Fruit fly (Drosophila melanogaster) whole organism, wandering third instar larva: ENCODE measurements around the gene Dlip1.

Experiments
- Abd-B ChIP-seq: fragments of >200 bp; optimal IDR thresholded peaks from 2 replicates; lab custom pipeline; 2017; ENCODE audit warnings: missing biosample characterization, missing genetic modification characterization
- CG32264 ChIP-seq: fragments of 200-800 bp; sonication (Bioruptor generic); optimal IDR thresholded peaks from 2 replicates; lab custom pipeline; 2016; ENCODE audit warnings: missing biosample characterization, missing genetic modification characterization
- CG9705 ChIP-seq: fragments of 200-800 bp; sonication (Bioruptor generic); optimal IDR thresholded peaks from 2 replicates; lab custom pipeline; 2018; ENCODE audit warnings: missing biosample characterization, mild to moderate bottlenecking, missing genetic modification characterization
- CrebA ChIP-seq: fragments of 200-800 bp; sonication (Bioruptor generic); optimal IDR thresholded peaks from 2 replicates; lab custom pipeline; 2016; ENCODE audit warnings: missing biosample characterization, mild to moderate bottlenecking, missing genetic modification characterization, borderline replicate concordance
- Dfd ChIP-seq: fragments of >200 bp; optimal IDR thresholded peaks from 2 replicates; lab custom pipeline; 2017; ENCODE audit warnings: missing biosample characterization, missing genetic modification characterization
- Dif ChIP-seq: fragments of 200-275, 200-300 bp; sonication (Bioruptor generic); optimal IDR thresholded peaks from 2 replicates; lab custom pipeline; 2018; ENCODE audit warnings: missing biosample characterization, missing genetic modification characterization; ENCODE audit not compliant: partially characterized antibody
- GATAd ChIP-seq: sonication (Bioruptor generic); optimal IDR thresholded peaks from 2 replicates; lab custom pipeline; 2016; ENCODE audit warnings: missing biosample characterization, missing genetic modification characterization
- HLH106 ChIP-seq: fragments of 200-800 bp; optimal IDR thresholded peaks from 3 replicates; lab custom pipeline; 2019; ENCODE audit warnings: missing biosample characterization, mild to moderate bottlenecking, missing genetic modification characterization, moderate library complexity
- Hnf4 ChIP-seq: fragments of 200-800 bp; sonication (Bioruptor generic); optimal IDR thresholded peaks from 2 replicates; lab custom pipeline; 2016; ENCODE audit warnings: missing biosample characterization, mild to moderate bottlenecking, missing genetic modification characterization
- Hr78 ChIP-seq: fragments of >200 bp; optimal IDR thresholded peaks from 2 replicates; lab custom pipeline; 2017; ENCODE audit warnings: missing biosample characterization, missing genetic modification characterization
- Hr83 ChIP-seq: fragments of 200-300 bp; sonication (Bioruptor generic); optimal IDR thresholded peaks from 2 replicates; lab custom pipeline; 2016; ENCODE audit warnings: missing biosample characterization, mild to moderate bottlenecking, missing genetic modification characterization, moderate library complexity; ENCODE audit not compliant: poor library complexity, severe bottlenecking
- Jra ChIP-seq: sonication (Bioruptor generic); optimal IDR thresholded peaks from 2 replicates; lab custom pipeline; 2016; ENCODE audit warnings: missing biosample characterization, missing genetic modification characterization
- Mio ChIP-seq: sonication (Bioruptor generic); optimal IDR thresholded peaks from 2 replicates; lab custom pipeline; 2016; ENCODE audit warnings: missing biosample characterization, missing genetic modification characterization
- Myc ChIP-seq: fragments of >200 bp; optimal IDR thresholded peaks from 2 replicates; lab custom pipeline; 2017
- N ChIP-seq: fragments of >200 bp; optimal IDR thresholded peaks from 2 replicates; lab custom pipeline; 2018; ENCODE audit warnings: missing biosample characterization, missing external identifiers, missing genetic modification characterization
- OdsH ChIP-seq: fragments of 200-800 bp; sonication (Bioruptor generic); optimal IDR thresholded peaks from 2 replicates; lab custom pipeline; 2016; ENCODE audit warnings: missing biosample characterization, mild to moderate bottlenecking, missing genetic modification characterization
- Rel ChIP-seq, 2 experiments: fragments of 200-800 bp; sonication (Bioruptor generic) in 1 of 2; optimal IDR thresholded peaks; 2 replicates in 1 of 2; 3 replicates in 1 of 2; lab custom pipeline; 2016 to 2019; ENCODE audit warnings: mild to moderate bottlenecking in 2 of 2, missing biosample characterization in 2 of 2, missing genetic modification characterization in 2 of 2, moderate library complexity in 1 of 2
- Sp1 ChIP-seq: fragments of 200-800 bp; sonication (Bioruptor generic); optimal IDR thresholded peaks from 3 replicates; lab custom pipeline; 2019; ENCODE audit warnings: missing biosample characterization, mild to moderate bottlenecking, missing genetic modification characterization, moderate library complexity
- Vsx2 ChIP-seq: fragments of 200-300, 225-300 bp; sonication (Bioruptor generic); optimal IDR thresholded peaks from 2 replicates; lab custom pipeline; 2018; ENCODE audit warnings: missing biosample characterization, missing genetic modification characterization; ENCODE audit not compliant: partially characterized antibody
- br ChIP-seq: fragments of 200-800 bp; sonication (Bioruptor generic); optimal IDR thresholded peaks from 2 replicates; lab custom pipeline; 2016; ENCODE audit warnings: missing biosample characterization, missing genetic modification characterization
- brk ChIP-seq: fragments of 200-800 bp; sonication (Bioruptor generic); optimal IDR thresholded peaks from 2 replicates; lab custom pipeline; 2016; ENCODE audit warnings: missing biosample characterization, mild to moderate bottlenecking, missing genetic modification characterization
- dl ChIP-seq, 2 experiments: fragments of 175-275, 200-275 bp in 1 of 2; fragments of 200-275 bp in 1 of 2; sonication (Bioruptor generic); optimal IDR thresholded peaks; lab custom pipeline; 2018; ENCODE audit warnings: mild to moderate bottlenecking in 2 of 2, missing biosample characterization in 2 of 2, missing genetic modification characterization in 2 of 2, moderate library complexity in 2 of 2; ENCODE audit not compliant: partially characterized antibody in 2 of 2, insufficient read depth in 1 of 2
- dmrt93B ChIP-seq: fragments of 200-800 bp; sonication (Bioruptor generic); optimal IDR thresholded peaks from 2 replicates; lab custom pipeline; 2018; ENCODE audit warnings: missing biosample characterization, mild to moderate bottlenecking, missing genetic modification characterization
- dsf ChIP-seq: sonication (Bioruptor generic); optimal IDR thresholded peaks from 2 replicates; lab custom pipeline; 2016; ENCODE audit warnings: missing biosample characterization, missing genetic modification characterization, borderline replicate concordance
- ey ChIP-seq: fragments of 200-800 bp; sonication (Bioruptor generic); optimal IDR thresholded peaks from 2 replicates; lab custom pipeline; 2016; ENCODE audit warnings: missing biosample characterization, missing genetic modification characterization
- foxo ChIP-seq, 2 experiments: fragments of 200-800 bp; sonication (Bioruptor generic); optimal IDR thresholded peaks; 2 replicates in 1 of 2; 3 replicates in 1 of 2; lab custom pipeline; 2016 to 2017; ENCODE audit warnings: missing biosample characterization in 2 of 2, missing genetic modification characterization in 2 of 2
- fru ChIP-seq: fragments of 200-800 bp; sonication (Bioruptor generic); optimal IDR thresholded peaks from 3 replicates; lab custom pipeline; 2016; ENCODE audit warnings: missing biosample characterization, mild to moderate bottlenecking, missing genetic modification characterization
- h ChIP-seq: fragments of 200-800 bp; sonication (Bioruptor generic); optimal IDR thresholded peaks from 3 replicates; lab custom pipeline; 2016; ENCODE audit warnings: missing biosample characterization, mild to moderate bottlenecking, missing genetic modification characterization
- jim ChIP-seq: fragments of 175-275, 200-325 bp; sonication (Bioruptor generic); optimal IDR thresholded peaks from 2 replicates; lab custom pipeline; 2016; ENCODE audit warnings: missing biosample characterization, mild to moderate bottlenecking, missing genetic modification characterization
- lola ChIP-seq: fragments of >200 bp; optimal IDR thresholded peaks from 2 replicates; lab custom pipeline; 2017; ENCODE audit warnings: missing biosample characterization, missing genetic modification characterization
- pan ChIP-seq: fragments of >200 bp; optimal IDR thresholded peaks from 2 replicates; lab custom pipeline; 2017
- psq ChIP-seq: fragments of 200-800 bp; sonication (Bioruptor generic); optimal IDR thresholded peaks from 3 replicates; lab custom pipeline; 2017; ENCODE audit warnings: missing biosample characterization, mild to moderate bottlenecking, missing genetic modification characterization, moderate library complexity
- rgr ChIP-seq: fragments of 200-800 bp; sonication (Bioruptor generic); optimal IDR thresholded peaks from 3 replicates; lab custom pipeline; 2016; ENCODE audit warnings: missing biosample characterization, mild to moderate bottlenecking, missing genetic modification characterization
- sage ChIP-seq: fragments of 200-800 bp; sonication (Bioruptor generic); optimal IDR thresholded peaks from 2 replicates; lab custom pipeline; 2016; ENCODE audit warnings: missing biosample characterization, mild to moderate bottlenecking, missing genetic modification characterization
- sv ChIP-seq: fragments of 200-800 bp; sonication (Bioruptor generic); optimal IDR thresholded peaks from 3 replicates; lab custom pipeline; 2016; ENCODE audit warnings: missing biosample characterization, missing genetic modification characterization
- tai ChIP-seq: sonication (Bioruptor generic); optimal IDR thresholded peaks from 2 replicates; lab custom pipeline; 2016; ENCODE audit warnings: missing biosample characterization, missing genetic modification characterization
- usp ChIP-seq: fragments of >200 bp; optimal IDR thresholded peaks from 2 replicates; lab custom pipeline; 2017; ENCODE audit warnings: missing biosample characterization, missing genetic modification characterization
- woc ChIP-seq: sonication (Bioruptor generic); optimal IDR thresholded peaks from 2 replicates; lab custom pipeline; 2016; ENCODE audit warnings: missing biosample characterization, mild to moderate bottlenecking, missing genetic modification characterization

Dlip1 gene

dm6 chrX:9142224-9142802, 16.1 kb upstream of the Dlip1 start, which contains the start of gene CG7065:
Gene CG7065 (plus strand): TSS chrX:9142493.
- TF ChIP-seq woc (GFP tag; lab: Kevin White, UChicago), result peak; percentile 12
- TF ChIP-seq Dfd (GFP tag; lab: Kevin White, UChicago), result no peak

- TF ChIP-seq Myc (lab: Kevin White, UChicago), result peak; percentile 13
- TF ChIP-seq h (GFP tag; lab: Kevin White, UChicago), result peak; percentile 6
- no peak for TF ChIP-seq N (GFP tag; lab: Kevin White, UChicago)
- peak; percentile 48 for TF ChIP-seq Dfd (GFP tag; lab: Kevin White, UChicago)
- TF ChIP-seq, all 38 proteins: peak for 3
Measured at dm6 chrX:9148989-9149522, 9.4 kb upstream of the Dlip1 start, which contains the start of the genes fh and Bap111. Gene fh (minus strand): TSS chrX:9149071. Gene Bap111 (plus strand): TSS chrX:9149309.

- TF ChIP-seq br, result no peak
- TF ChIP-seq Hnf4 (GFP tag; lab: Kevin White, UChicago), result no peak
- TF ChIP-seq dsf, result no peak
- peak; percentile 48 for TF ChIP-seq woc (GFP tag; lab: Kevin White, UChicago)
- peak; percentile 41 for TF ChIP-seq psq
- peak; percentile 9 for TF ChIP-seq ey
- no peak for TF ChIP-seq CrebA (GFP tag; lab: Kevin White, UChicago)
- TF ChIP-seq sv (GFP tag; lab: Kevin White, UChicago), result peak; percentile 24
- no peak for TF ChIP-seq Mio (GFP tag; lab: Kevin White, UChicago)
- no peak for TF ChIP-seq sage
- TF ChIP-seq CG32264 (GFP tag; lab: Kevin White, UChicago), result no peak
- no peak for TF ChIP-seq Hr78 (GFP tag; lab: Kevin White, UChicago)
- peak; percentile 88 for TF ChIP-seq jim (GFP tag; lab: Kevin White, UChicago)
- TF ChIP-seq Hr83, result peak; percentile 84
- peak; percentile 51 for TF ChIP-seq Sp1 (GFP tag; lab: Kevin White, UChicago)
- peak in 1 of 2 experiments; percentile 54 for TF ChIP-seq foxo (GFP tag; optimal IDR thresholded peaks at IDR 0.05; lab: Kevin White, UChicago)
- TF ChIP-seq h (GFP tag; lab: Kevin White, UChicago), result peak; percentile 61
- TF ChIP-seq Jra, result peak; percentile 47
- no peak for TF ChIP-seq tai (GFP tag; lab: Kevin White, UChicago)
- TF ChIP-seq Dif (GFP tag; lab: Kevin White, UChicago), result no peak
- TF ChIP-seq Abd-B (GFP tag; lab: Kevin White, UChicago), result no peak
- TF ChIP-seq Dfd (GFP tag; lab: Kevin White, UChicago), result no peak
- TF ChIP-seq lola (GFP tag; lab: Kevin White, UChicago), result no peak
- peak; percentile 42 for TF ChIP-seq HLH106 (tag; lab: Kevin White, UChicago)
- no peak for TF ChIP-seq Myc (lab: Kevin White, UChicago)
- TF ChIP-seq rgr (GFP tag; lab: Kevin White, UChicago), result peak; percentile 52
- TF ChIP-seq pan (lab: Kevin White, UChicago), result no peak
- TF ChIP-seq Vsx2, result no peak
- TF ChIP-seq CG9705 (GFP tag; lab: Kevin White, UChicago), result no peak
- TF ChIP-seq N (GFP tag; lab: Kevin White, UChicago), result peak; percentile 65
- TF ChIP-seq dl (GFP tag; optimal IDR thresholded peaks at IDR 0.05; lab: Kevin White, UChicago; ENCODE audit: insufficient read depth in 1 of 2, partially characterized antibody in 2 of 2), result peak in 1 of 2 experiments; percentile 41
- peak; percentile 65 for TF ChIP-seq fru (GFP tag; lab: Kevin White, UChicago)
- no peak for TF ChIP-seq OdsH (GFP tag; lab: Kevin White, UChicago)
- TF ChIP-seq GATAd (GFP tag; lab: Kevin White, UChicago), result no peak
- TF ChIP-seq usp (GFP tag; lab: Kevin White, UChicago), result no peak
- no peak for TF ChIP-seq brk (GFP tag; lab: Kevin White, UChicago)
- peak; percentile 42 for TF ChIP-seq Rel (GFP tag; optimal IDR thresholded peaks at IDR 0.05; lab: Kevin White, UChicago)
- peak; percentile 69 for TF ChIP-seq Rel (tag; optimal IDR thresholded peaks at IDR 0.05; lab: Kevin White, UChicago)
- TF ChIP-seq dmrt93B, result no peak
- TF ChIP-seq, all 38 proteins: peak for 16
Measured at dm6 chrX:9152127-9152598, 6.3 kb upstream of the Dlip1 start.
